Worm (Caenorhabditis elegans) whole organism, L1 larva: ENCODE results near the gene E04D5.4.

ENCODE experiments used
- C04F5.9 ChIP-seq: sonication (generic microtip); optimal IDR thresholded peaks from 2 replicates; lab custom pipeline; 2016; ENCODE audit warnings: missing genetic modification characterization, missing compliant biosample characterization
- aha-1 ChIP-seq: fragments of 150-350 bp; optimal IDR thresholded peaks from 2 replicates; lab custom pipeline; 2014; ENCODE audit warnings: missing biosample characterization, missing genetic modification characterization
- fos-1 ChIP-seq: fragments of 150-350 bp; optimal IDR thresholded peaks from 2 replicates; lab custom pipeline; 2014; ENCODE audit warnings: missing biosample characterization, missing genetic modification characterization
- hpl-2 ChIP-seq: fragments of 150-350 bp; optimal IDR thresholded peaks from 2 replicates; lab custom pipeline; 2014; ENCODE audit warnings: missing biosample characterization, missing genetic modification reagents, missing genetic modification characterization

DNA sequence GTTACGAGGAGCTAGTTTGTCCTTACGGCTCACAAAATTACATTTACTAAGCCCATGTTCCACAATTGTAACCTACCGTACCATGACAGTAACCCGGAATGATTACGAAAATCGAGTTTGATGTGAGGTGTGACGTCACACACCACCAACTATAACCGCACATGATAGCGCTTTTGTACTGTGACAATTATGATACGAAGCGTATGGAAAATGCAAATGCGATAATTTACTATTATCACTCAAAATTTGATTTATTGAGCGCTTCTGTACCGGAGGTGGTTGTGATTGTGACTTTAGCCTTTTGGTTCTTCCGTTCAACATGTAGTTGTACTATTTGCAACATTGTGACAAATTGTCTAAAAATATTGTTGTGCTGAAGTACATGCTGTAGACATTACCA lies 45.6 kb downstream of the E04D5.4 start:
- TF ChIP-seq hpl-2 (GFP tag; lab: Kevin White, UChicago) (no peak), fos-1 (no peak), aha-1 (tag; lab: Kevin White, UChicago) (no peak), C04F5.9 (no peak)
